Worm (Caenorhabditis elegans) whole organism, early embryonic: ENCODE data around the gene glb-34.

Experiments
- B0310.2 ChIP-seq: sonication (generic microtip); optimal IDR thresholded peaks from 2 replicates; lab custom pipeline; 2016; ENCODE audit warnings: mild to moderate bottlenecking, missing genetic modification characterization, missing compliant biosample characterization
- F13C5.2 ChIP-seq: sonication (generic microtip); optimal IDR thresholded peaks from 2 replicates; lab custom pipeline; 2017; ENCODE audit warnings: mild to moderate bottlenecking, missing genetic modification characterization, inconsistent platforms, missing compliant biosample characterization
- aly-1 ChIP-seq: sonication (generic microtip); optimal IDR thresholded peaks from 2 replicates; lab custom pipeline; 2016; ENCODE audit warnings: missing genetic modification characterization, missing compliant biosample characterization
- ama-1 ChIP-seq: fragments of 150-350 bp; optimal IDR thresholded peaks from 2 replicates; lab custom pipeline; 2014
- ceh-13 ChIP-seq: fragments of 200-800 bp; sonication (Bioruptor generic); optimal IDR thresholded peaks from 2 replicates; lab custom pipeline; 2018; ENCODE audit warnings: mild to moderate bottlenecking, missing genetic modification characterization, missing compliant biosample characterization
- ceh-36 ChIP-seq: sonication (generic microtip); optimal IDR thresholded peaks from 2 replicates; lab custom pipeline; 2016; ENCODE audit warnings: missing genetic modification characterization, inconsistent platforms, missing compliant biosample characterization
- ets-7 ChIP-seq: sonication (generic microtip); optimal IDR thresholded peaks from 2 replicates; lab custom pipeline; 2016; ENCODE audit warnings: missing genotype, missing genetic modification characterization, missing compliant biosample characterization
- flt-1 ChIP-seq: fragments of 200-800 bp; sonication (Bioruptor generic); IDR thresholded peaks from 2 replicates; pipeline ENCODE4 v1.3.6; 2022; ENCODE audit warnings: missing genetic modification characterization, missing compliant biosample characterization
- hmbx-1 ChIP-seq: sonication (generic microtip); optimal IDR thresholded peaks from 2 replicates; lab custom pipeline; 2016; ENCODE audit warnings: mild to moderate bottlenecking, missing genetic modification characterization, missing compliant biosample characterization
- hmg-4 ChIP-seq: fragments of 200-800 bp; sonication (Bioruptor generic); optimal IDR thresholded peaks from 2 replicates; lab custom pipeline; 2018; ENCODE audit warnings: mild to moderate bottlenecking, missing genetic modification characterization, missing compliant biosample characterization
- hnd-1 ChIP-seq: sonication (generic microtip); optimal IDR thresholded peaks from 2 replicates; lab custom pipeline; 2016; ENCODE audit warnings: missing genetic modification characterization, missing compliant biosample characterization
- pes-1 ChIP-seq: fragments of 200-800 bp; sonication (Bioruptor generic); IDR thresholded peaks from 2 replicates; pipeline ENCODE4 v1.3.6; 2022; ENCODE audit warnings: missing genetic modification reagents, missing genetic modification characterization, missing compliant biosample characterization
- scrt-1 ChIP-seq: fragments of 200-800 bp; sonication (Bioruptor generic); IDR thresholded peaks from 2 replicates; pipeline ENCODE4 v1.3.6; 2022; ENCODE audit warnings: missing genetic modification characterization, missing compliant biosample characterization
- sea-1 ChIP-seq: fragments of 200-800 bp; sonication (Bioruptor generic); conservative IDR thresholded peaks from 2 replicates; pipeline ENCODE4 v1.3.6; 2022; ENCODE audit warnings: missing genetic modification characterization, missing compliant biosample characterization
- tbx-11 ChIP-seq: fragments of 200-800 bp; sonication (Bioruptor generic); IDR thresholded peaks from 2 replicates; pipeline ENCODE4 v1.3.6; 2022; ENCODE audit warnings: missing genetic modification characterization, missing compliant biosample characterization
- tbx-37 ChIP-seq: fragments of 200-800 bp; sonication (Bioruptor generic); conservative IDR thresholded peaks from 2 replicates; pipeline ENCODE4 v1.3.6; 2022; ENCODE audit warnings: missing genetic modification reagents, missing genetic modification characterization, missing compliant biosample characterization
- tra-4 ChIP-seq: sonication (generic microtip); optimal IDR thresholded peaks from 2 replicates; lab custom pipeline; 2017; ENCODE audit warnings: missing genetic modification characterization, missing compliant biosample characterization

The glb-34 gene

DNA sequence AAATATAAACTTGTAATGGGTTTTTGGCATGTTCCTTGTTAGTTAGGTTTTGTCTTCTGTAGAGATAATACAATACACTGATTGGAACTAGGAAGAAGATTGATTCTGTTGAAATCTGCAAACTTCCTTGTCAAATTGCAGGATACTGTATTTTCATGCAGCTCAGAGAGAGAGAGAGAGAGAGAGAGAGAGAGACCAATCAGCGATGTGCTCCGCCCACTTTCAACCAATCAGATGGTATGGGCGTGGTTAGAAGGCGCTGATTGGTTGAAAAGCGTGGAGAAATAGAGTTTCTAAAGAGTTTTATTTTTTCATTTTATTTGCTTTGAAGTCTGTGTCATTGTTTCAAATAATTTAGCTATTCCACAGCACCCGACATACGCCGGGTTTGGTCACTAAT, 25.2 kb downstream of the glb-34 start:
- TF ChIP-seq ceh-36 (tag; lab: Kevin White, UChicago) (no peak), hnd-1 (tag; lab: Kevin White, UChicago) (no peak), B0310.2 (tag; lab: Kevin White, UChicago) (no peak), ceh-13 (GFP tag; lab: Kevin White, UChicago) (no peak), hmg-4 (GFP tag; lab: Kevin White, UChicago) (no peak), ets-7 (tag; lab: Kevin White, UChicago) (no peak), scrt-1 (no peak), ama-1 (lab: Kevin White, UChicago) (no peak), flt-1 (no peak), hmbx-1 (tag; lab: Kevin White, UChicago) (no peak)

DNA sequence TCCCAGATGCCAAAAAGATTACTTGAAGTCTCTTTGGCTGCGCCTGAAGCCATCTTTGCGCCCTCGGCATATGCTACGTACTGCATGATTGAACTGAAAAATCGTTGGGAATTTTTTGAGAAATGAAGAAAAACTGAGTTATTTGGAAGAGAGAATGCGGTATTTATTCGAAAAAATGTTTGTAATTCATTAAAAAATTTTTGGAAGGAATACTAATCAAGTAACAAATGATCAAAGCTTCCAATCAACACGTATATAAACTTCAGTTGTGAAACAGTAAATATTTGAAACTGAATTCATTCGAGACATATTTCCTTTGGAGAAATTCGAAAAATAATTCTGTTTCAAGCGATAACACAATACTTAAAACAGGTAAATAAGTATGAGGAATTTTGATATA, 30.0 kb downstream of the glb-34 start, which contains the start of gene pals-29:
Gene pals-29, minus strand, starts transcription at position 101 of the 400 bp plus-strand sequence.
- no peak for TF ChIP-seq tbx-37 (GFP tag; lab: Robert Waterston, UW)
- TF ChIP-seq tra-4: no peak
- TF ChIP-seq aly-1 (tag; lab: Kevin White, UChicago): no peak
- TF ChIP-seq sea-1 (GFP tag; lab: Robert Waterston, UW): no peak
- TF ChIP-seq flt-1: no peak
- no peak for TF ChIP-seq tbx-11 (GFP tag; lab: Robert Waterston, UW)
- TF ChIP-seq hnd-1 (tag; lab: Kevin White, UChicago): no peak
- TF ChIP-seq ceh-13 (GFP tag; lab: Kevin White, UChicago): no peak
- TF ChIP-seq ceh-36 (tag; lab: Kevin White, UChicago): no peak
- TF ChIP-seq ets-7 (tag; lab: Kevin White, UChicago): no peak
- no peak for TF ChIP-seq hmg-4 (GFP tag; lab: Kevin White, UChicago)
- TF ChIP-seq hmbx-1 (tag; lab: Kevin White, UChicago): no peak
- TF ChIP-seq ama-1 (lab: Kevin White, UChicago): no peak
- TF ChIP-seq scrt-1: no peak

DNA sequence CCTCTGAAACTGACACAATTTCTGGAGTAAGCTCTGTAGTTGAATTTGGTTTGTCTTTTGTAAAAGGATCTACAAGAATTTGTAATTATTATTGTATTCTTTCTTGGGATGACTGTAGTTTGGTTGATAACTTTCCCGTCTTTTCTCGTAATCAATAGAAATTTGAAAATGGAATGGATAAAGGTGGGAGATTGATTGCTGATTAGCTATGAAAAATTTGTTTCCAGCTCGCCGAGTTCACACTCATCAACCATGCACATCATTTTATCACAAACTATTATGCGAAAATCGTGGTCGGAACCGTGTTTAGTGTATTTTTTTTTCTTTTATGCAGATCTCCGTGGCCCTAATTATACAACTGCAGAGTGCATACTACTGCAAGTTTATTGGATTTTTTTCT, 35.6 kb downstream of the glb-34 start, which contains the start of gene T27E7.5:
Gene T27E7.5, plus strand, starts transcription at position 253 of the 400 bp plus-strand sequence.
- TF ChIP-seq tra-4 (no peak), sea-1 (GFP tag; lab: Robert Waterston, UW) (no peak), flt-1 (no peak), hnd-1 (tag; lab: Kevin White, UChicago) (no peak), scrt-1 (no peak), hmbx-1 (tag; lab: Kevin White, UChicago) (no peak), F13C5.2 (tag; lab: Kevin White, UChicago) (no peak), ets-7 (tag; lab: Kevin White, UChicago) (no peak), B0310.2 (tag; lab: Kevin White, UChicago) (no peak), aly-1 (tag; lab: Kevin White, UChicago) (no peak), ceh-13 (GFP tag; lab: Kevin White, UChicago) (no peak), ama-1 (lab: Kevin White, UChicago) (no peak), tbx-37 (GFP tag; lab: Robert Waterston, UW) (no peak), ceh-36 (tag; lab: Kevin White, UChicago) (no peak), pes-1 (GFP tag; lab: Robert Waterston, UW) (no peak), tbx-11 (GFP tag; lab: Robert Waterston, UW) (no peak), hmg-4 (GFP tag; lab: Kevin White, UChicago) (no peak)

DNA sequence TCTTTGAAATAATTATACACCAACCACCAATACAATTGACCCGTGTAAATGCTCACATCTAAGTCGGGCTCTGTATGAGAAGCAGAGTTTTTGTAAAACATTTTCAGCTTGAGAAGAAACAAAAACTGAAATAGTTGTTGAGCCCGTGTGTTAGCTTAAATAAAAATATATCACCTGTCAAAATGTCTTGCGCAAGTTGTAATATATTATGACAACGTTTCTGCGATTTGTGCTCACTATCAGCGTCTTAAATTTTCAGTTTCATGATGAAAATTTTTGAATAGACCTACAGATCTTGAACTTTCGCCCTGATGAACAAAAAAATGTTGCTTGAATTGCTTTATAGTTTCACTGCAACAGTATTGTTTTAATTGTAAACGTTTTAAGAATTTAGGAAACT, 37.5 kb downstream of the glb-34 start, which contains the start of gene T27E7.4:
Gene T27E7.4, minus strand, starts transcription at position 101 of the 400 bp plus-strand sequence.
- TF ChIP-seq ama-1 (lab: Kevin White, UChicago) (no peak), hmg-4 (GFP tag; lab: Kevin White, UChicago) (no peak), tbx-11 (GFP tag; lab: Robert Waterston, UW) (no peak), F13C5.2 (tag; lab: Kevin White, UChicago) (no peak), ets-7 (tag; lab: Kevin White, UChicago) (no peak), hmbx-1 (tag; lab: Kevin White, UChicago) (no peak), aly-1 (tag; lab: Kevin White, UChicago) (no peak), flt-1 (no peak), B0310.2 (tag; lab: Kevin White, UChicago) (no peak), tbx-37 (GFP tag; lab: Robert Waterston, UW) (no peak), scrt-1 (no peak), ceh-36 (tag; lab: Kevin White, UChicago) (no peak), pes-1 (GFP tag; lab: Robert Waterston, UW) (no peak), ceh-13 (GFP tag; lab: Kevin White, UChicago) (no peak), tra-4 (no peak), sea-1 (GFP tag; lab: Robert Waterston, UW) (no peak), hnd-1 (tag; lab: Kevin White, UChicago) (no peak)

DNA sequence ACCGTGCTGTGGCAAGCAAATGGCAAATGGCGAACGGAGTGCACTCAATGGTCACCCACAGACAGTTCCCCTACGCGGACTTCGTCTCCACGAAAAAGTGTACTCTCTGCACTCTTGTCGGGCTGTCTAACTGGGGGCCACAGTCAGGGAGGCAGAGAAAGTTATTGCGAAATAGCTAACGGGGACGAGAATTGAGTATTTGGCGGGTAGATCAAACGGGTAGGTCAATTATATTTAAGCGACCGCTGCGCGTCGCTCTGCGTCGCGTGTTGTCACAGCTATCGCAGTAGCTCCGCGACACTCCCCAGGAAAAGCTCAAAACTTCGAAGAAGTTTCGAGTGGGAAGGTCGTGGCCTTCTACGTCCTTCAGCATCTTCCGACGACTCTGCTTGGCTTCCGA, 40.1 kb downstream of the glb-34 start:
- TF ChIP-seq sea-1 (GFP tag; lab: Robert Waterston, UW) (no peak), tbx-37 (GFP tag; lab: Robert Waterston, UW) (no peak), ceh-36 (tag; lab: Kevin White, UChicago) (no peak), pes-1 (GFP tag; lab: Robert Waterston, UW) (no peak), hnd-1 (tag; lab: Kevin White, UChicago) (no peak), ets-7 (tag; lab: Kevin White, UChicago) (no peak), aly-1 (tag; lab: Kevin White, UChicago) (no peak), F13C5.2 (tag; lab: Kevin White, UChicago) (no peak), ceh-13 (GFP tag; lab: Kevin White, UChicago) (no peak), B0310.2 (tag; lab: Kevin White, UChicago) (no peak), flt-1 (no peak), scrt-1 (no peak)

DNA sequence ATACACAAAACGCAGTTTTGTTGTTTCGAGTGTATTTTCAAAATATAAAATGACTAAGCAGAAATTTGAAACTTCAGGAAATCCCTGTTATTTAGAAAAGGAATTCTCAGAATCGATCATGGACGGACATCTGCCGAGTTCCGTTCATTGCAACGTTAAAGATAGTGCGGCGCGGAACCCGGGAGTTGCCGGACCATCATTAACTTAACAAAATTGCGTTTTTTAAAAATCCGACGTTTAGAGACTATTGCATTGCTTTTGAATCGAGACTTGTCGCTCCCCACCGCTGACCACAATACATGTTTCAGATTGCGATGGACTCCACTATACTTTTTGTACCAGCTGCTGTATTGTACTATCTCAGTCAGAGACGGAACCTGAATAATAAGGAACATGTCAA, 42.5 kb downstream of the glb-34 start:
- TF ChIP-seq flt-1 (no peak), aly-1 (tag; lab: Kevin White, UChicago) (no peak), pes-1 (GFP tag; lab: Robert Waterston, UW) (no peak), ceh-36 (tag; lab: Kevin White, UChicago) (no peak), hmg-4 (GFP tag; lab: Kevin White, UChicago) (no peak), B0310.2 (tag; lab: Kevin White, UChicago) (no peak), sea-1 (GFP tag; lab: Robert Waterston, UW) (no peak), tra-4 (no peak), ets-7 (tag; lab: Kevin White, UChicago) (no peak), tbx-11 (GFP tag; lab: Robert Waterston, UW) (no peak), hnd-1 (tag; lab: Kevin White, UChicago) (no peak), tbx-37 (GFP tag; lab: Robert Waterston, UW) (no peak), ama-1 (lab: Kevin White, UChicago) (no peak)
